Fruit fly (Drosophila melanogaster) S2 (cell line): ENCODE results near the gene CG34337.

Experiments
- CG8478 ChIP-seq: fragments of >200 bp; optimal IDR thresholded peaks from 2 replicates; lab custom pipeline; 2018
- CTCF ChIP-seq, 2 experiments: fragments of >200 bp; optimal IDR thresholded peaks; 2 replicates each; lab custom pipeline; 2018

Gene CG34337

dm6 chrX:7416953-7417352 is at the start of gene CG34337:
CG34337 (plus strand) TSS chrX:7417253.
- TF ChIP-seq CTCF (optimal IDR thresholded peaks at IDR 0.05; lab: Kevin White, UChicago): no peak

dm6 chrX:7368361-7368760 is 48.7 kb upstream of the CG34337 start:
- TF ChIP-seq CTCF (optimal IDR thresholded peaks at IDR 0.05; lab: Kevin White, UChicago): no peak
- TF ChIP-seq CG8478 (lab: Kevin White, UChicago): no peak

dm6 chrX:7372475-7372874 is 44.6 kb upstream of the CG34337 start:
- no peak for TF ChIP-seq CG8478 (lab: Kevin White, UChicago)
- no peak for TF ChIP-seq CTCF (optimal IDR thresholded peaks at IDR 0.05; lab: Kevin White, UChicago)

- TF ChIP-seq CG8478 (lab: Kevin White, UChicago): no peak
- TF ChIP-seq CTCF (optimal IDR thresholded peaks at IDR 0.05; lab: Kevin White, UChicago): no peak
These were observed 39.2 kb upstream of the CG34337 start, which contains the start of gene CheA7a for dm6 chrX:7377840-7378239. CheA7a (plus strand) TSS chrX:7378140.

- no peak for TF ChIP-seq CTCF (optimal IDR thresholded peaks at IDR 0.05; lab: Kevin White, UChicago)
- no peak for TF ChIP-seq CG8478 (lab: Kevin White, UChicago)
These were observed 37.5 kb upstream of the CG34337 start for dm6 chrX:7379569-7379968.

- TF ChIP-seq CG8478 (lab: Kevin White, UChicago) (no peak), CTCF (optimal IDR thresholded peaks at IDR 0.05; lab: Kevin White, UChicago) (no peak)
These were observed 34.2 kb upstream of the CG34337 start, which contains the start of gene CG42781 for dm6 chrX:7382890-7383289. CG42781 (minus strand) TSS chrX:7382990.

- TF ChIP-seq CG8478 (lab: Kevin White, UChicago): no peak
- no peak for TF ChIP-seq CTCF (optimal IDR thresholded peaks at IDR 0.05; lab: Kevin White, UChicago)
These were observed 14.0 kb upstream of the CG34337 start, which contains the start of gene CG15035 for dm6 chrX:7403074-7403473. CG15035 (minus strand) TSS chrX:7403174.

dm6 chrX:7405697-7406096 is 11.4 kb upstream of the CG34337 start, which contains the start of gene CG1677:
CG1677 (minus strand) TSS chrX:7405797.
- TF ChIP-seq CG8478 (lab: Kevin White, UChicago) (no peak), CTCF (optimal IDR thresholded peaks at IDR 0.05; lab: Kevin White, UChicago) (no peak)

- TF ChIP-seq CG8478 (lab: Kevin White, UChicago) (no peak), CTCF (optimal IDR thresholded peaks at IDR 0.05; lab: Kevin White, UChicago) (no peak)
These were observed 10.1 kb upstream of the CG34337 start, which contains the start of gene CG32727 for dm6 chrX:7406908-7407307. CG32727 (plus strand) TSS chrX:7407208.

- TF ChIP-seq CG8478 (lab: Kevin White, UChicago) (no peak), CTCF (optimal IDR thresholded peaks at IDR 0.05; lab: Kevin White, UChicago) (no peak)
These were observed 5.2 kb upstream of the CG34337 start, which contains the start of gene CG42246 for dm6 chrX:7411806-7412205. CG42246 (minus strand) TSS chrX:7411906.

dm6 chrX:7412368-7412767 is 4.7 kb upstream of the CG34337 start, which contains the start of gene CG42704:
CG42704 (plus strand) TSS chrX:7412668.
- TF ChIP-seq CG8478 (lab: Kevin White, UChicago) (no peak), CTCF (optimal IDR thresholded peaks at IDR 0.05; lab: Kevin White, UChicago) (no peak)

- TF ChIP-seq CTCF (optimal IDR thresholded peaks at IDR 0.05; lab: Kevin White, UChicago) (no peak), CG8478 (lab: Kevin White, UChicago) (no peak)
These were observed 3.5 kb upstream of the CG34337 start, which contains the start of gene CG42705 for dm6 chrX:7413569-7413968. CG42705 (plus strand) TSS chrX:7413869.

- TF ChIP-seq CTCF (optimal IDR thresholded peaks at IDR 0.05; lab: Kevin White, UChicago): no peak
- TF ChIP-seq CG8478 (lab: Kevin White, UChicago): no peak
These were observed 2.0 kb upstream of the CG34337 start for dm6 chrX:7415027-7415426.

- TF ChIP-seq CTCF (optimal IDR thresholded peaks at IDR 0.05; lab: Kevin White, UChicago) (no peak), CG8478 (lab: Kevin White, UChicago) (no peak)
These were observed 822 bp downstream of the CG34337 start for dm6 chrX:7417875-7418274.

- TF ChIP-seq CTCF (optimal IDR thresholded peaks at IDR 0.05; lab: Kevin White, UChicago): no peak
- no peak for TF ChIP-seq CG8478 (lab: Kevin White, UChicago)
These were observed 1.2 kb downstream of the CG34337 start, which contains the start of gene rumpel for dm6 chrX:7418294-7418693. rumpel (plus strand) TSS chrX:7418594.

- TF ChIP-seq CTCF (optimal IDR thresholded peaks at IDR 0.05; lab: Kevin White, UChicago) (peak; percentile 55 to 58), CG8478 (lab: Kevin White, UChicago) (no peak)
These were observed 5.5 kb downstream of the CG34337 start for dm6 chrX:7422577-7422976.
